Worm (Caenorhabditis elegans) whole organism, early embryonic: Measurements from ENCODE around the gene cyp-33D1.

Experiments
- B0310.2 ChIP-seq: sonication (generic microtip); optimal IDR thresholded peaks from 2 replicates; lab custom pipeline; 2016; ENCODE audit warnings: mild to moderate bottlenecking, missing genetic modification characterization, missing compliant biosample characterization
- F13C5.2 ChIP-seq: sonication (generic microtip); optimal IDR thresholded peaks from 2 replicates; lab custom pipeline; 2017; ENCODE audit warnings: mild to moderate bottlenecking, missing genetic modification characterization, inconsistent platforms, missing compliant biosample characterization
- aly-1 ChIP-seq: sonication (generic microtip); optimal IDR thresholded peaks from 2 replicates; lab custom pipeline; 2016; ENCODE audit warnings: missing genetic modification characterization, missing compliant biosample characterization
- ama-1 ChIP-seq: fragments of 150-350 bp; optimal IDR thresholded peaks from 2 replicates; lab custom pipeline; 2014
- ceh-13 ChIP-seq: fragments of 200-800 bp; sonication (Bioruptor generic); optimal IDR thresholded peaks from 2 replicates; lab custom pipeline; 2018; ENCODE audit warnings: mild to moderate bottlenecking, missing genetic modification characterization, missing compliant biosample characterization
- ceh-36 ChIP-seq: sonication (generic microtip); optimal IDR thresholded peaks from 2 replicates; lab custom pipeline; 2016; ENCODE audit warnings: missing genetic modification characterization, inconsistent platforms, missing compliant biosample characterization
- ets-7 ChIP-seq: sonication (generic microtip); optimal IDR thresholded peaks from 2 replicates; lab custom pipeline; 2016; ENCODE audit warnings: missing genotype, missing genetic modification characterization, missing compliant biosample characterization
- flt-1 ChIP-seq: fragments of 200-800 bp; sonication (Bioruptor generic); IDR thresholded peaks from 2 replicates; pipeline ENCODE4 v1.3.6; 2022; ENCODE audit warnings: missing genetic modification characterization, missing compliant biosample characterization
- hmbx-1 ChIP-seq: sonication (generic microtip); optimal IDR thresholded peaks from 2 replicates; lab custom pipeline; 2016; ENCODE audit warnings: mild to moderate bottlenecking, missing genetic modification characterization, missing compliant biosample characterization
- hmg-4 ChIP-seq: fragments of 200-800 bp; sonication (Bioruptor generic); optimal IDR thresholded peaks from 2 replicates; lab custom pipeline; 2018; ENCODE audit warnings: mild to moderate bottlenecking, missing genetic modification characterization, missing compliant biosample characterization
- hnd-1 ChIP-seq: sonication (generic microtip); optimal IDR thresholded peaks from 2 replicates; lab custom pipeline; 2016; ENCODE audit warnings: missing genetic modification characterization, missing compliant biosample characterization
- pes-1 ChIP-seq: fragments of 200-800 bp; sonication (Bioruptor generic); IDR thresholded peaks from 2 replicates; pipeline ENCODE4 v1.3.6; 2022; ENCODE audit warnings: missing genetic modification reagents, missing genetic modification characterization, missing compliant biosample characterization
- scrt-1 ChIP-seq: fragments of 200-800 bp; sonication (Bioruptor generic); IDR thresholded peaks from 2 replicates; pipeline ENCODE4 v1.3.6; 2022; ENCODE audit warnings: missing genetic modification characterization, missing compliant biosample characterization
- sea-1 ChIP-seq: fragments of 200-800 bp; sonication (Bioruptor generic); conservative IDR thresholded peaks from 2 replicates; pipeline ENCODE4 v1.3.6; 2022; ENCODE audit warnings: missing genetic modification characterization, missing compliant biosample characterization
- tbx-11 ChIP-seq: fragments of 200-800 bp; sonication (Bioruptor generic); IDR thresholded peaks from 2 replicates; pipeline ENCODE4 v1.3.6; 2022; ENCODE audit warnings: missing genetic modification characterization, missing compliant biosample characterization
- tbx-37 ChIP-seq: fragments of 200-800 bp; sonication (Bioruptor generic); conservative IDR thresholded peaks from 2 replicates; pipeline ENCODE4 v1.3.6; 2022; ENCODE audit warnings: missing genetic modification reagents, missing genetic modification characterization, missing compliant biosample characterization
- tra-4 ChIP-seq: sonication (generic microtip); optimal IDR thresholded peaks from 2 replicates; lab custom pipeline; 2017; ENCODE audit warnings: missing genetic modification characterization, missing compliant biosample characterization

cyp-33D1 gene

DNA sequence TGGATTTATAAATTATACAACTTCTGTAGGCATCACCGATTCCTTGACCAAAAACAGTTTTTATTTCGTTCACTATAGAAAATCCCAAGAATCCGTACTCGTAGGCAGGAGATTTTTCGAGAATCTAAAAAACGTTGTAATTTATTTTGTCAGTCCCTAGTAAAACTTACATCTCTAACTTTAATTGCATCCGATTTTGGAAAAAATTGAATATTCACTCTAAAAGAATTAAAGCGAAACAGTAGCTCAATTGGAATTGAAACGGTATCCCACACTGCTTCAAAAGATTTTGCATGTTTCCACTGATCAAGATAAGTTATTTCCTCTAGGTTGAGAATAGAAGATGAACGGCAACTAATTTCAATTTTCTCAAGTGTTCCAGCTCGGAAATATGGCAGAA lies 44.4 kb downstream of the cyp-33D1 start, which contains the start of gene fbxa-142:
Gene fbxa-142 (minus strand): TSS at position 101 of the 400 bp plus-strand sequence.
- TF ChIP-seq flt-1 (no peak), ets-7 (tag; lab: Kevin White, UChicago) (no peak), ceh-36 (no peak), hmg-4 (GFP tag; lab: Kevin White, UChicago) (no peak), hmbx-1 (tag; lab: Kevin White, UChicago) (no peak), tbx-37 (GFP tag; lab: Robert Waterston, UW) (no peak), ceh-13 (GFP tag; lab: Kevin White, UChicago) (no peak), B0310.2 (no peak), F13C5.2 (tag; lab: Kevin White, UChicago) (no peak), ama-1 (no peak), tbx-11 (no peak), tra-4 (tag; lab: Kevin White, UChicago) (no peak), pes-1 (no peak), hnd-1 (tag; lab: Kevin White, UChicago) (no peak), aly-1 (no peak), scrt-1 (GFP tag; lab: Robert Waterston, UW) (no peak), sea-1 (GFP tag; lab: Robert Waterston, UW) (no peak)

DNA sequence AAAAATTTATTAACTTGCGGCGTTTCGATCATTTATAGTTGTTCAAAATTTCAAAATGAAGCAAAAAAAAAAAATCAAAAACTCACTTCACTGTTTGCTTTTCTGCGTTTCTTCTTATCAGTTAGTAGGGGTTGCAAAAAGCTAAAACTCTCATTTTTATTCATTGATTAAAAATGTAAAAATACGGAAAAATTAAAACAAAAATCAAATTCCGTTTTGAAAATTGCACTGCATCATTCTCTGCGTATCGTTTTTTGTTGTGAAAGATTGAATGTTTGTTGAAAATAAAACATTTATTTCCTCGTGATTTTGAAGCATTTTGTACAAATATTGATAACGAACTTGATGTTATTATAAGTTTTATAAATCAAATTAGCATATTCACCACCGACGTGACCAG lies 46.5 kb downstream of the cyp-33D1 start:
- no peak for TF ChIP-seq hmg-4 (GFP tag; lab: Kevin White, UChicago)
- TF ChIP-seq scrt-1 (GFP tag; lab: Robert Waterston, UW): no peak
- no peak for TF ChIP-seq hnd-1 (tag; lab: Kevin White, UChicago)
- TF ChIP-seq flt-1: no peak
- TF ChIP-seq sea-1 (GFP tag; lab: Robert Waterston, UW): no peak
- no peak for TF ChIP-seq ets-7 (tag; lab: Kevin White, UChicago)
- no peak for TF ChIP-seq tbx-37 (GFP tag; lab: Robert Waterston, UW)
- TF ChIP-seq aly-1: no peak
- no peak for TF ChIP-seq tra-4 (tag; lab: Kevin White, UChicago)
- no peak for TF ChIP-seq B0310.2
- TF ChIP-seq tbx-11: no peak
- TF ChIP-seq ceh-13 (GFP tag; lab: Kevin White, UChicago): no peak
- no peak for TF ChIP-seq pes-1
- TF ChIP-seq ceh-36: no peak
- TF ChIP-seq hmbx-1 (tag; lab: Kevin White, UChicago): no peak
- TF ChIP-seq ama-1: no peak
- no peak for TF ChIP-seq F13C5.2 (tag; lab: Kevin White, UChicago)

DNA sequence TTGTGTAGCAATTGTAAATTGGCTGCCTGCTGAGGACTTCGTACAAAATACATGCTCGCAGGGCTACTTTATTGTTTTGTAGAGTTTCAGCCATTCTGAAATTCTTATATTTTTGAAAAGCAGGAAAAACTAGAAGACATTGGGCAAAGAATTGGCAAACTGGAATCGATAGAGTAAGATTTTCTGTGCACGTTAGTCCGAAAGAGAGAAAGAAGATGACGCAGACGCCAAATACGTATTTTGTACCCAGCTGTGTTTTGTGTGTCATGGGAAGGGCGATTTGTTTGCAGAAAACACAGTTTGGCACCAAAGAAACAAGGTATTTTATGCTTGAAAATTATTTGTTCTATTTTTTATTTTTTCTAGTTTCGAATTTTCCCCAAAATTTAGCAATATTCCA lies 48.3 kb downstream of the cyp-33D1 start, which contains the start of gene fbxa-143:
Gene fbxa-143 (minus strand): TSS at position 101 of the 400 bp plus-strand sequence.
- no peak for TF ChIP-seq ceh-13 (GFP tag; lab: Kevin White, UChicago)
- TF ChIP-seq aly-1: no peak
- TF ChIP-seq scrt-1 (GFP tag; lab: Robert Waterston, UW): no peak
- no peak for TF ChIP-seq ets-7 (tag; lab: Kevin White, UChicago)
- TF ChIP-seq pes-1: no peak
- no peak for TF ChIP-seq sea-1 (GFP tag; lab: Robert Waterston, UW)
- no peak for TF ChIP-seq flt-1
- no peak for TF ChIP-seq tra-4 (tag; lab: Kevin White, UChicago)
- no peak for TF ChIP-seq ceh-36
- no peak for TF ChIP-seq tbx-37 (GFP tag; lab: Robert Waterston, UW)
- no peak for TF ChIP-seq tbx-11

DNA sequence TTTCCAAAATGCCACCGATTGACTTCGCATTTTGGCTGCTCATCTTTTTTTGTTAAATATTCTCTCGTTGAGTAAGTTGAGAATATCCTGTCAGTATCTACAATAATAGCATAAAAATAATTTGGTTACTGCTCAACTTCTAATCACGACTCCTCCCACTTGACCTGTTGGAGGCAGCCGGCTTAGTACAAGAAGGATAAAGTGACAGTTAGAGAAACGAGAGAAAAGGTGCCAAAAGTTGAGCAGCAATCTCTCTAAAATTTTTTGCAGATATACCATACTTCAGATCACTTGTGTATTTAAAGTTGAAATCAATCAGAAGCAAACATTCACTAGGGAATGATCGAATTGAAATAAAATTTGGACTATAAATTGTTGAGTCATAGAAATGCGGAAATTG lies 50.9 kb downstream of the cyp-33D1 start, which contains the start of gene nhr-111:
Gene nhr-111 (minus strand): TSS at position 101 of the 400 bp plus-strand sequence.
- no peak for TF ChIP-seq hmg-4 (GFP tag; lab: Kevin White, UChicago)
- no peak for TF ChIP-seq tbx-37 (GFP tag; lab: Robert Waterston, UW)
